Fruit fly (Drosophila melanogaster): ENCODE data around the gene CG31668.
A peak's percentile ranks its signal among the peaks of the same experiment; 100 is the strongest.

The CG31668 gene

dm6 chr2L:2163568-2163953, 42.4 kb downstream of the CG31668 start (continued):
- TF ChIP-seq ssp (GFP tag; IDR thresholded peaks at IDR 0.05) (peak; percentile 87), salm (tag; optimal IDR thresholded peaks at IDR 0.05) (peak; percentile 85), Bgb (GFP tag; IDR thresholded peaks at IDR 0.05; ENCODE audit: partially characterized antibody) (0 out of 2 replicates have a peak, but pooled peaks have one; percentile 14), Kr (GFP tag; optimal IDR thresholded peaks at IDR 0.05) (peak; percentile 8), vnd (GFP tag; IDR thresholded peaks at IDR 0.05; ENCODE audit: partially characterized antibody) (no peak), NC2α (GFP tag; optimal IDR thresholded peaks at IDR 0.05) (peak; percentile 93), unc-4 (GFP tag; IDR thresholded peaks at IDR 0.05; ENCODE audit: partially characterized antibody) (no peak), lola (GFP tag; optimal IDR thresholded peaks at IDR 0.05) (peak in 1 of 3 experiments; percentile 93), toy (GFP tag; IDR thresholded peaks at IDR 0.05) (peak; percentile 81), CG7745 (tag; optimal IDR thresholded peaks at IDR 0.05) (peak; percentile 41), CG3407 (GFP tag; optimal IDR thresholded peaks at IDR 0.05) (peak; percentile 84), pum (GFP tag; optimal IDR thresholded peaks at IDR 0.05) (peak; percentile 94), row (GFP tag; IDR thresholded peaks at IDR 0.05) (peak; percentile 94), Six4 (GFP tag; optimal IDR thresholded peaks at IDR 0.05) (peak; percentile 83), bcd (GFP tag; optimal IDR thresholded peaks at IDR 0.05) (peak; percentile 89), Myb (GFP tag; optimal IDR thresholded peaks at IDR 0.05) (peak; percentile 79), CG3838 (GFP tag; optimal IDR thresholded peaks at IDR 0.05) (peak; percentile 73), Meics (GFP tag; optimal IDR thresholded peaks at IDR 0.05) (peak; percentile 64), Dbx (GFP tag; IDR thresholded peaks at IDR 0.05) (peak; percentile 80), CG43689 (GFP tag; IDR thresholded peaks at IDR 0.05) (peak; percentile 65), Sin3A (optimal IDR thresholded peaks at IDR 0.05) (no peak), CG4282 (GFP tag; optimal IDR thresholded peaks at IDR 0.05) (peak; percentile 58), Side (GFP tag; optimal IDR thresholded peaks at IDR 0.05) (peak; percentile 88), yki (optimal IDR thresholded peaks at IDR 0.05) (no peak), lbe (GFP tag; optimal IDR thresholded peaks at IDR 0.05) (peak; percentile 66), Usf (GFP tag; optimal IDR thresholded peaks at IDR 0.05) (peak; percentile 90), CkIIα-i1 (GFP tag; IDR thresholded peaks at IDR 0.05) (peak; percentile 53; the same call in 1 of the 2 replicates), CG10274 (GFP tag; optimal IDR thresholded peaks at IDR 0.05) (peak; percentile 78), ase (GFP tag; IDR thresholded peaks at IDR 0.05) (peak; percentile 90), gcm (GFP tag; optimal IDR thresholded peaks at IDR 0.05) (peak; percentile 82), CG11247 (GFP tag; IDR thresholded peaks at IDR 0.05) (peak; percentile 83), CG42726 (GFP tag; IDR thresholded peaks at IDR 0.05; ENCODE audit: partially characterized antibody) (peak; percentile 6; the same call in 1 of the 2 replicates), Trl (optimal IDR thresholded peaks at IDR 0.05) (peak; percentile 35 to 38), Trl (GFP tag; optimal IDR thresholded peaks at IDR 0.05) (peak; percentile 81), Hr51 (GFP tag; optimal IDR thresholded peaks at IDR 0.05) (peak; percentile 78 to 92), Lpt (GFP tag; optimal IDR thresholded peaks at IDR 0.05) (no peak), Mes4 (GFP tag; optimal IDR thresholded peaks at IDR 0.05) (peak; percentile 95), slou (GFP tag; optimal IDR thresholded peaks at IDR 0.05) (peak; percentile 48), sna (GFP tag; IDR thresholded peaks at IDR 0.05; ENCODE audit: partially characterized antibody) (no peak), sr (GFP tag; IDR thresholded peaks at IDR 0.05) (peak; percentile 82; the same call in 2 of the 3 replicates), CG12744 (GFP tag; optimal IDR thresholded peaks at IDR 0.05) (peak; percentile 64), dimm (GFP tag; IDR thresholded peaks at IDR 0.05) (peak; percentile 83), CG11085 (GFP tag; IDR thresholded peaks at IDR 0.05) (peak; percentile 81), ATbp (GFP tag; optimal IDR thresholded peaks at IDR 0.05) (peak; percentile 89), Oaz (GFP tag; IDR thresholded peaks at IDR 0.05) (peak; percentile 73), CG6854 (GFP tag; optimal IDR thresholded peaks at IDR 0.05) (peak; percentile 62), CG31441 (GFP tag; IDR thresholded peaks at IDR 0.05) (peak; percentile 91), zf30C (GFP tag; optimal IDR thresholded peaks at IDR 0.05) (peak; percentile 98), CG13775 (GFP tag; optimal IDR thresholded peaks at IDR 0.05) (peak; percentile 91), pan (optimal IDR thresholded peaks at IDR 0.05) (no peak), pan (GFP tag; optimal IDR thresholded peaks at IDR 0.05 in 1 of 2, IDR thresholded peaks at IDR 0.05 in 1 of 2) (peak in 1 of 2 experiments; percentile 91), CG17328 (GFP tag; IDR thresholded peaks at IDR 0.05) (peak; percentile 96)
